Worm (Caenorhabditis elegans): ENCODE data around the gene C47D12.2.

C47D12.2 gene

DNA sequence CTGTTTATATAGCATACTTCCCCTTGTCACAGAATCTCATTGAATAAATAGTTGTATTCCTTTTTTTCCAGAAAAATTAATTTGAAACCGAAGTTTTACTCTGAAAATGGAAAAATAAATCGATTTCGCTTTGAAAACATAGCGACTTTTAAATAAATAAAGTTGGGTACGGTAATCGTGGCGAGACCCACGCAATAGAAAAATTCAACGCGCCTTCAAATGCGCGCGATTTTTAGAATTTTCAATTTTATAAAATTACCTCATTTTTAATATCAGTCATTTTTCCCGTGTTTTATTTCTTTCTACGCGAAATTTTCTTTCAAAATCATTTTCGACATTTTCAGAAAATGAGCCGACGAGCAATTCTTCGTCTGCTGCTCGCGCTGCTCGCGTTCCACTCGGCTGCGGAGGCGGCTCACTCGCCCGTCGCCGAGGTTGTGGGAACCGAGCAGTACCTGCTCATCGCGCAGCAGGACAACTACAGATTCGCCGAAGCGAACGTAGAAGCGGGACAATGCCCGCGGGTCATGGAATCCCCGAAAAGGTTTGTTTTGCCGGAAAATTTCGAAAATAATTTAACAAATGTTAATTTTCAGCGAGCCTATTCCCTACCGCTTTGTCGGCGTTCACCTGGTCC lies 50.5 kb downstream of the C47D12.2 start, which contains the start of gene F13D12.5:
TSS of gene F13D12.5 (plus strand) at position 345 of the 637 bp plus-strand sequence.
- TF ChIP-seq T22C8.4 (GFP tag; IDR thresholded peaks at IDR 0.05), result no peak
- no peak for TF ChIP-seq ztf-29 (GFP tag; IDR thresholded peaks at IDR 0.05)
- no peak for TF ChIP-seq ztf-23 (GFP tag; IDR thresholded peaks at IDR 0.05)
- TF ChIP-seq tab-1 (GFP tag; IDR thresholded peaks at IDR 0.05), result no peak
- TF ChIP-seq med-1 (GFP tag; optimal IDR thresholded peaks at IDR 0.05; ENCODE audit: insufficient read depth), result no peak
- TF ChIP-seq cog-1 (tag; optimal IDR thresholded peaks at IDR 0.05), result no peak
- TF ChIP-seq flt-1 (GFP tag; IDR thresholded peaks at IDR 0.05), result no peak
- TF ChIP-seq ref-1 (GFP tag; conservative IDR thresholded peaks at IDR 0.05), result no peak
- TF ChIP-seq klf-2 (GFP tag; conservative IDR thresholded peaks at IDR 0.05), result no peak

DNA sequence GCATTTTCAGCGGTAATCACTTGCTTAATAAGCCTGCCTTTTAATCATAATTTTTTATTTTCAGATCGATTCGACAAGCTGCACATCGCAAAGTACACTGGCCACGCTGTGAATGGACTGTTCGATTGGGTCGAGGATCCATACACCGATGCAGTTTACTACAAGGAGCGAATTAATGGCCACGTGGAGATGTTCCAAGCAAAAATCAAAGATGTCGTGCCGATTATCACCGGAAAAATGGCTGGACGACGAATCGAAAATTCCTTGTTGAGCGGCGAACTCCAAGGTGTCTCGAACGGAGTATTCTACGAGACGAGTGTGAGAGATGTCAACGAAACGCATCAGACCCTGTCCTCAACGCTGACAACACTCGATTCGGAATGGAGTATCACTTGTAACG lies 51.3 kb downstream of the C47D12.2 start:
- TF ChIP-seq ref-1 (GFP tag; conservative IDR thresholded peaks at IDR 0.05) (no peak), ztf-29 (GFP tag; IDR thresholded peaks at IDR 0.05) (no peak), tab-1 (GFP tag; IDR thresholded peaks at IDR 0.05) (no peak), klf-2 (GFP tag; conservative IDR thresholded peaks at IDR 0.05) (no peak), flt-1 (GFP tag; IDR thresholded peaks at IDR 0.05) (no peak)

DNA sequence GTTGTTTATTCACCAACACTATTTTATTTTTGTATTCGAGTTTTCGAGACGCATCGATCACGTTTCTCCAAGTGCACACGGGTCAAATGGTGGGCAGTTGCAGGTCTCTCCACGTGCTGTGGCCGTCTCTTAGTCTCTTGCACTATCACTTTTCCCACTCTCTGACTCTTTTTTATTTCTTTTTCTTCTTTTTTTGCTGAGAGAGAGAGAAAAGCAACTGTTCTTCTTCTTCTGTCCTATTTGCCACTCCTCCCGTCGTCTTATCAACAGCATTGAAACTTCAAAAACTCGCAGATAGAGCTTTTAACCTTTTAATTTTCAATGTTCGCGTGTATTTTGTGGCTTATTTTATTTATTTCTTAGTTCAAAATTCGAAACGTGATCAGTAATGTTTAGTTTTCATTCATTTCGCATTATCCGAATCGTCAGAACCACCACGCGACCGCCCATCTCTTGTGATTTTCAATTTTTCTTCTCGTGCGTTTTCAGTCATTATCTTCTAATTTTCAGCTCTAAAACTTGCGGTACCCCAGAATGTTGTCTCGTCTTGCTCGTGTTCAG lies 52.5 kb downstream of the C47D12.2 start, which contains the start of gene alh-8:
TSS of gene alh-8 (plus strand) at position 511 of the 561 bp plus-strand sequence.
- TF ChIP-seq ztf-29 (GFP tag; IDR thresholded peaks at IDR 0.05) (no peak), cog-1 (tag; optimal IDR thresholded peaks at IDR 0.05) (no peak), ref-1 (GFP tag; conservative IDR thresholded peaks at IDR 0.05) (no peak), klf-2 (GFP tag; conservative IDR thresholded peaks at IDR 0.05) (no peak), T22C8.4 (GFP tag; IDR thresholded peaks at IDR 0.05) (no peak), flt-1 (GFP tag; IDR thresholded peaks at IDR 0.05) (no peak), tab-1 (GFP tag; IDR thresholded peaks at IDR 0.05) (no peak), ztf-23 (GFP tag; IDR thresholded peaks at IDR 0.05) (no peak), med-1 (GFP tag; optimal IDR thresholded peaks at IDR 0.05; ENCODE audit: insufficient read depth) (no peak)

Data from whole organism, midembryonic.